Fruit fly (Drosophila melanogaster) whole organism, embryonic: ENCODE results near the gene CG4733.
A peak's percentile ranks its signal among the peaks of the same experiment; 100 is the strongest.

Experiments
- Atf3 ChIP-seq: fragments of 200-800 bp; sonication (Bioruptor generic); optimal IDR thresholded peaks from 3 replicates; lab custom pipeline; 2016; ENCODE audit warnings: missing biosample characterization, missing genetic modification characterization
- B-H1 ChIP-seq: fragments of 200-800 bp; sonication (Bioruptor generic); IDR thresholded peaks from 3 replicates; pipeline ENCODE4 v1.3.6; 2022; ENCODE audit warnings: missing biosample characterization, missing genetic modification characterization
- CG10321 ChIP-seq: fragments of 200-800 bp; sonication (Bioruptor generic); IDR thresholded peaks from 2 replicates; pipeline ENCODE4 v1.3.6; 2022; ENCODE audit warnings: missing biosample characterization, missing genetic modification characterization
- CG10462 ChIP-seq: fragments of 200-800 bp; sonication (Bioruptor generic); optimal IDR thresholded peaks from 2 replicates; lab custom pipeline; 2016; ENCODE audit warnings: missing biosample characterization, missing genetic modification characterization
- CG10959 ChIP-seq: fragments of 200-800 bp; sonication (Bioruptor generic); IDR thresholded peaks from 2 replicates; pipeline ENCODE4 v1.3.6; 2022; ENCODE audit warnings: missing biosample characterization, missing genetic modification characterization
- CG11398 ChIP-seq: fragments of 200-800 bp; sonication (Bioruptor generic); optimal IDR thresholded peaks from 2 replicates; lab custom pipeline; 2016; ENCODE audit warnings: missing biosample characterization, missing genetic modification characterization
- CG13296 ChIP-seq: fragments of 200-800 bp; sonication (Bioruptor generic); optimal IDR thresholded peaks from 3 replicates; lab custom pipeline; 2018; ENCODE audit warnings: missing biosample characterization, mild to moderate bottlenecking, missing genetic modification characterization
- CG13624 ChIP-seq: fragments of 200-800 bp; sonication (Bioruptor generic); optimal IDR thresholded peaks from 2 replicates; lab custom pipeline; 2016; ENCODE audit warnings: missing biosample characterization, missing genetic modification characterization
- CG14441 ChIP-seq: fragments of 200-800 bp; sonication (Bioruptor generic); IDR thresholded peaks from 2 replicates; pipeline ENCODE4 v1.3.6; 2022; ENCODE audit warnings: missing biosample characterization, missing genetic modification characterization
- CG14667 ChIP-seq: fragments of 200-800 bp; sonication (Bioruptor generic); IDR thresholded peaks from 2 replicates; pipeline ENCODE4 v1.3.6; 2022; ENCODE audit warnings: missing biosample characterization, missing genetic modification characterization
- CG15479 ChIP-seq: fragments of 200-800 bp; sonication (Bioruptor generic); optimal IDR thresholded peaks from 3 replicates; lab custom pipeline; 2019; ENCODE audit warnings: missing biosample characterization, mild to moderate bottlenecking, missing genetic modification characterization, moderate library complexity
- CG15696 ChIP-seq: fragments of 200-800 bp; sonication (Bioruptor generic); optimal IDR thresholded peaks from 2 replicates; lab custom pipeline; 2019; ENCODE audit warnings: missing biosample characterization, mild to moderate bottlenecking, missing genetic modification characterization, moderate library complexity
- CG16779 ChIP-seq: fragments of 200-800 bp; sonication (Bioruptor generic); IDR thresholded peaks from 2 replicates; pipeline ENCODE4 v1.3.6; 2022; ENCODE audit warnings: missing biosample characterization, missing genetic modification characterization
- CG16863 ChIP-seq: fragments of 200-800 bp; sonication (Bioruptor generic); optimal IDR thresholded peaks from 3 replicates; lab custom pipeline; 2016; ENCODE audit warnings: missing biosample characterization, missing genetic modification characterization
- CG17802 ChIP-seq: fragments of 200-800 bp; sonication (Bioruptor generic); optimal IDR thresholded peaks from 2 replicates; lab custom pipeline; 2018; ENCODE audit warnings: missing biosample characterization, mild to moderate bottlenecking, missing genetic modification characterization, moderate library complexity
- CG1832 ChIP-seq: fragments of 200-800 bp; sonication (Bioruptor generic); optimal IDR thresholded peaks from 2 replicates; lab custom pipeline; 2017; ENCODE audit warnings: missing biosample characterization, mild to moderate bottlenecking, missing genetic modification characterization, inconsistent platforms
- CG2889 ChIP-seq: fragments of 200-800 bp; sonication (Bioruptor generic); IDR thresholded peaks from 3 replicates; pipeline ENCODE4 v1.3.6; 2022; ENCODE audit warnings: missing biosample characterization, missing genetic modification characterization
- CG31441 ChIP-seq: fragments of 200-800 bp; sonication (Bioruptor generic); IDR thresholded peaks from 2 replicates; pipeline ENCODE4 v1.3.6; 2022; ENCODE audit warnings: missing biosample characterization, missing genetic modification characterization
- CG32532 ChIP-seq: fragments of 200-800 bp; sonication (Bioruptor generic); IDR thresholded peaks from 2 replicates; pipeline ENCODE4 v1.3.6; 2022; ENCODE audit warnings: missing biosample characterization, missing genetic modification characterization
- CG34224 ChIP-seq: fragments of 200-800 bp; sonication (Bioruptor generic); IDR thresholded peaks from 3 replicates; pipeline ENCODE4 v1.3.6; 2022; ENCODE audit warnings: missing biosample characterization, missing genetic modification characterization; ENCODE audit not compliant: partially characterized antibody
- CG4617 ChIP-seq: fragments of 200-800 bp; sonication (Bioruptor generic); optimal IDR thresholded peaks from 3 replicates; lab custom pipeline; 2016; ENCODE audit warnings: missing biosample characterization, missing genetic modification characterization, borderline replicate concordance
- CG6175 ChIP-seq: fragments of 200-800 bp; sonication (Bioruptor generic); IDR thresholded peaks from 3 replicates; pipeline ENCODE4 v1.3.6; 2022; ENCODE audit warnings: missing biosample characterization, missing genetic modification characterization
- CG9215 ChIP-seq: fragments of 200-800 bp; sonication (Bioruptor generic); IDR thresholded peaks from 2 replicates; pipeline ENCODE4 v1.3.6; 2022; ENCODE audit warnings: missing biosample characterization, missing genetic modification characterization
- CG9932 ChIP-seq: fragments of 200-800 bp; sonication (Bioruptor generic); IDR thresholded peaks from 2 replicates; pipeline ENCODE4 v1.3.6; 2022; ENCODE audit warnings: missing biosample characterization, missing genetic modification characterization
- E2f1 ChIP-seq: fragments of 200-800 bp; sonication (Bioruptor generic); IDR thresholded peaks from 2 replicates; pipeline ENCODE4 v1.3.6; 2022; ENCODE audit warnings: missing biosample characterization, missing genetic modification characterization
- Fer2 ChIP-seq: fragments of 200-800 bp; sonication (Bioruptor generic); optimal IDR thresholded peaks from 2 replicates; lab custom pipeline; 2018; ENCODE audit warnings: missing biosample characterization, mild to moderate bottlenecking, missing genetic modification characterization, moderate library complexity
- Gsc ChIP-seq: fragments of 200-800 bp; sonication (Bioruptor generic); IDR thresholded peaks from 2 replicates; pipeline ENCODE4 v1.3.6; 2022; ENCODE audit warnings: missing biosample characterization, missing genetic modification characterization
- HLH4C ChIP-seq: fragments of 200-800 bp; sonication (Bioruptor generic); IDR thresholded peaks from 3 replicates; pipeline ENCODE4 v1.3.6; 2022; ENCODE audit warnings: missing biosample characterization, missing genetic modification characterization; ENCODE audit not compliant: partially characterized antibody
- Med ChIP-seq: fragments of 200-800 bp; sonication (Bioruptor generic); peaks from one replicate; lab custom pipeline; 2016; ENCODE audit warnings: missing biosample characterization, missing genetic modification characterization, mild to moderate bottlenecking, inconsistent platforms, moderate library complexity
- NC2β ChIP-seq: fragments of 200-800 bp; sonication (Bioruptor generic); optimal IDR thresholded peaks from 2 replicates; lab custom pipeline; 2016; ENCODE audit warnings: missing biosample characterization, missing genetic modification characterization
- Scr ChIP-seq: fragments of 200-800 bp; sonication (Bioruptor generic); IDR thresholded peaks from 2 replicates; pipeline ENCODE4 v1.3.6; 2022; ENCODE audit warnings: missing biosample characterization, missing genetic modification characterization; ENCODE audit not compliant: partially characterized antibody
- Usf ChIP-seq: fragments of 200-800 bp; sonication (Bioruptor generic); optimal IDR thresholded peaks from 2 replicates; lab custom pipeline; 2017; ENCODE audit warnings: missing genotype, missing biosample characterization, missing genetic modification characterization
- ash1 ChIP-seq: fragments of 200-800 bp; sonication (Bioruptor generic); optimal IDR thresholded peaks from 2 replicates; lab custom pipeline; 2018; ENCODE audit warnings: missing biosample characterization, mild to moderate bottlenecking, missing genetic modification characterization
- caup ChIP-seq: fragments of 200-800 bp; sonication (Bioruptor generic); optimal IDR thresholded peaks from 3 replicates; lab custom pipeline; 2017; ENCODE audit warnings: missing biosample characterization, mild to moderate bottlenecking, missing genetic modification characterization, moderate library complexity; ENCODE audit not compliant: severe bottlenecking
- chm ChIP-seq: fragments of 200-800 bp; sonication (Bioruptor generic); IDR thresholded peaks from 2 replicates; pipeline ENCODE4 v1.3.6; 2022; ENCODE audit warnings: missing biosample characterization, missing genetic modification characterization
- croc ChIP-seq: fragments of 200-800 bp; sonication (Bioruptor generic); conservative IDR thresholded peaks from 3 replicates; pipeline ENCODE4 v1.3.6; 2022; ENCODE audit warnings: missing biosample characterization, missing genetic modification characterization
- dan ChIP-seq: fragments of 200-800 bp; sonication (Bioruptor generic); IDR thresholded peaks from 2 replicates; pipeline ENCODE4 v1.3.6; 2022; ENCODE audit warnings: missing biosample characterization, missing genetic modification characterization
- dmrt99B ChIP-seq: fragments of 200-800 bp; sonication (Bioruptor generic); optimal IDR thresholded peaks from 2 replicates; lab custom pipeline; 2018; ENCODE audit warnings: missing biosample characterization, mild to moderate bottlenecking, missing genetic modification characterization, moderate library complexity
- dpn ChIP-seq, 2 experiments: fragments of 200-800 bp; sonication (Bioruptor generic); optimal IDR thresholded peaks; 3 replicates each; lab custom pipeline; 2016; ENCODE audit warnings: missing biosample characterization in 2 of 2, missing genetic modification characterization in 2 of 2
- ewg ChIP-seq: fragments of 200-800 bp; sonication (Bioruptor generic); optimal IDR thresholded peaks from 3 replicates; lab custom pipeline; 2017; ENCODE audit warnings: mild to moderate bottlenecking, missing biosample characterization, missing genetic modification reagents, missing genetic modification characterization
- ftz-f1 ChIP-seq: fragments of 200-800 bp; sonication (Bioruptor generic); optimal IDR thresholded peaks from 2 replicates; lab custom pipeline; 2016; ENCODE audit warnings: missing biosample characterization, missing genetic modification characterization
- gro ChIP-seq: fragments of 200-800 bp; sonication (Bioruptor generic); optimal IDR thresholded peaks from 2 replicates; lab custom pipeline; 2016; ENCODE audit warnings: missing biosample characterization, missing genetic modification characterization
- gt ChIP-seq: fragments of 200-800 bp; sonication (Bioruptor generic); IDR thresholded peaks from 2 replicates; pipeline ENCODE4 v1.3.6; 2022; ENCODE audit warnings: missing biosample characterization, missing genetic modification characterization
- oc ChIP-seq: fragments of 200-800 bp; sonication (Bioruptor generic); optimal IDR thresholded peaks from 2 replicates; lab custom pipeline; 2018; ENCODE audit warnings: missing biosample characterization, mild to moderate bottlenecking, missing genetic modification characterization, moderate library complexity
- pita ChIP-seq: fragments of 200-800 bp; sonication (Bioruptor generic); optimal IDR thresholded peaks from 2 replicates; lab custom pipeline; 2017; ENCODE audit warnings: missing biosample characterization, mild to moderate bottlenecking, missing genetic modification characterization
- schlank ChIP-seq: fragments of 200-800 bp; sonication (Bioruptor generic); optimal IDR thresholded peaks from 2 replicates; lab custom pipeline; 2018; ENCODE audit warnings: missing biosample characterization, mild to moderate bottlenecking, missing genetic modification characterization
- sd ChIP-seq: fragments of 200-800 bp; sonication (Bioruptor generic); optimal IDR thresholded peaks from 3 replicates; lab custom pipeline; 2018; ENCODE audit warnings: missing biosample characterization, mild to moderate bottlenecking, missing genetic modification characterization, moderate library complexity
- sens-2 ChIP-seq: fragments of 200-800 bp; sonication (Bioruptor generic); IDR thresholded peaks from 2 replicates; pipeline ENCODE4 v1.3.6; 2022; ENCODE audit warnings: missing biosample characterization, missing genetic modification characterization
- stwl ChIP-seq: fragments of 200-800 bp; sonication (Bioruptor generic); optimal IDR thresholded peaks from 3 replicates; lab custom pipeline; 2018; ENCODE audit warnings: missing biosample characterization, mild to moderate bottlenecking, missing genetic modification characterization, moderate library complexity
- vfl ChIP-seq: fragments of 200-800 bp; sonication (Bioruptor generic); optimal IDR thresholded peaks from 2 replicates; lab custom pipeline; 2016; ENCODE audit warnings: missing biosample characterization, missing genetic modification characterization

The CG4733 gene

dm6 chr3R:19905932-19906439 lies 15.5 kb downstream of the CG4733 start (continued):
- no peak for TF ChIP-seq stwl (tag; lab: Kevin White, UChicago)
- TF ChIP-seq Atf3 (GFP tag; lab: Kevin White, UChicago) = peak; percentile 61
- TF ChIP-seq pita (GFP tag; lab: Kevin White, UChicago) = no peak
- peak; percentile 62 for TF ChIP-seq schlank (tag; lab: Kevin White, UChicago)
- peak; percentile 81 for TF ChIP-seq CG9932
- peak; percentile 75; the same call in 1 of the 2 replicates for TF ChIP-seq CG16779 (GFP tag; lab: Robert Waterston, UW)
- TF ChIP-seq Usf (GFP tag; lab: Kevin White, UChicago) = peak; percentile 69
- TF ChIP-seq chm (GFP tag; lab: Robert Waterston, UW) = peak; percentile 75
- peak; percentile 82 for TF ChIP-seq CG16863
- peak; percentile 85 for TF ChIP-seq CG9215 (GFP tag; lab: Robert Waterston, UW)
- peak; percentile 78 for TF ChIP-seq E2f1 (GFP tag; lab: Robert Waterston, UW)
- TF ChIP-seq Fer2 = peak; percentile 30
- TF ChIP-seq CG6175 (GFP tag; lab: Robert Waterston, UW) = peak; percentile 48; the same call in 1 of the 3 replicates
- peak; percentile 91 for TF ChIP-seq CG32532 (GFP tag; lab: Robert Waterston, UW)
- TF ChIP-seq CG10959 (GFP tag; lab: Robert Waterston, UW) = peak; percentile 29; the same call in 1 of the 2 replicates
- TF ChIP-seq CG17802 (tag; lab: Kevin White, UChicago) = peak; percentile 36
- TF ChIP-seq CG4617 (GFP tag; lab: Kevin White, UChicago) = peak; percentile 31
- TF ChIP-seq CG15479 (GFP tag; lab: Kevin White, UChicago) = no peak
- peak; percentile 87 for TF ChIP-seq CG14441 (GFP tag; lab: Robert Waterston, UW)
- TF ChIP-seq CG15696 (tag; lab: Kevin White, UChicago) = peak; percentile 33
- peak; percentile 50; the same call in 2 of the 3 replicates for TF ChIP-seq croc (GFP tag; lab: Robert Waterston, UW)
- peak; percentile 76; the same call in 2 of the 3 replicates for TF ChIP-seq B-H1 (GFP tag; lab: Robert Waterston, UW)
- TF ChIP-seq CG2889 (GFP tag; lab: Robert Waterston, UW) = peak; percentile 48; the same call in 2 of the 3 replicates
- TF ChIP-seq gro (GFP tag; lab: Kevin White, UChicago) = peak; percentile 87
- TF ChIP-seq CG14667 = peak; percentile 77
- peak; percentile 79 for TF ChIP-seq caup (GFP tag; lab: Kevin White, UChicago)
- peak; percentile 73 for TF ChIP-seq CG13296
- peak; percentile 87 for TF ChIP-seq ftz-f1
- TF ChIP-seq vfl (GFP tag; lab: Kevin White, UChicago) = peak; percentile 31
- TF ChIP-seq Gsc (GFP tag; lab: Robert Waterston, UW) = peak; percentile 72
- no peak for TF ChIP-seq dan (GFP tag; lab: Robert Waterston, UW)
- no peak for TF ChIP-seq gt (GFP tag; lab: Robert Waterston, UW)
- TF ChIP-seq dmrt99B (tag; lab: Kevin White, UChicago) = peak; percentile 75
- TF ChIP-seq dpn (GFP tag; optimal IDR thresholded peaks at IDR 0.05; lab: Kevin White, UChicago) = peak; percentile 71 to 89
- TF ChIP-seq ash1 = no peak
- TF ChIP-seq Scr = no peak
- TF ChIP-seq CG10462 (GFP tag; lab: Kevin White, UChicago) = peak; percentile 75
- no peak for TF ChIP-seq HLH4C
- TF ChIP-seq oc (tag; lab: Kevin White, UChicago) = peak; percentile 44
- TF ChIP-seq CG31441 (GFP tag; lab: Robert Waterston, UW) = peak; percentile 82
- TF ChIP-seq CG34224 = no peak
- TF ChIP-seq NC2β = peak; percentile 48
- TF ChIP-seq CG10321 (GFP tag; lab: Robert Waterston, UW) = 0 out of 2 replicates have a peak, but pooled peaks have one; percentile 26
- no peak for TF ChIP-seq CG1832 (GFP tag; lab: Kevin White, UChicago)
- TF ChIP-seq ewg (GFP tag; lab: Kevin White, UChicago) = peak; percentile 68
- TF ChIP-seq Med (GFP tag; lab: Kevin White, UChicago) = peak; percentile 92
- peak; percentile 58 for TF ChIP-seq CG11398 (GFP tag; lab: Kevin White, UChicago)
- no peak for TF ChIP-seq sens-2
- peak; percentile 85 for TF ChIP-seq CG13624 (GFP tag; lab: Kevin White, UChicago)
- peak; percentile 53 for TF ChIP-seq sd
